Fruit fly (Drosophila melanogaster): ENCODE results near the gene unc-13-4A.

Gene unc-13-4A

DNA sequence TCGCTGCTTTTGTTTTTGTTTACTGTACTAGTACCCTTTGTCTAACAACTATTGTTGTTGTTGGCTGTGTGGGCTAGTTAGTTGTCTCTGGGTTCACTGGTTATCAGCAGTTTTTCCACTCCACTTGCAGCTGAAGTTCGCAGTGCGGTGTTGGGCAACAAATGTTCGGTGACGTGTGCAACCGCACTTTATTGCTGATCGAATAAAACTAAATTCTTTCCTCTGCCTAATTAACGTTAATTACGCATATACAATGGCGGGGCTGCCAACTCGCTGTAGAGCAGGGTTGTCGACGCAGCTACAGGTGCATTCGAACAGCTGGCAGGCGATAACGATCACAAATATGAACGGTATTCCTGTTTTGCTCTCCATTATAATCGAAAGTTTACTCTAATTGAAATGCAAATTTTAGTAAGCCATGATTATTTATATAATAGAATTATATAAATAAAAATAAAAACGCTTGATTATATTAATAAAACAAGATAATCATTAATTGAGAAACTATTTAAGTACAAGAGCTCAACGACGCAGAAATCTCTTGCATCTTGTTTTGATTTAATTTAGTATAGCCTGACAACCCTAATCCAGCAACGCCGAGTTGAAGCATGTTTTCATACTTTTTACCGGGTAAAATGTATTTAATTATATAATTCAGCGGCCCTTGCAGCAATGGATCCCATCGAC lies 16.0 kb upstream of the unc-13-4A start, which contains the start of the genes mrva, CG42307 and mus312 (continued):
- TF ChIP-seq CG1792 (GFP tag; optimal IDR thresholded peaks at IDR 0.05) = peak; percentile 28
- no peak; the same call in 1 of the 2 replicates for TF ChIP-seq hbn (GFP tag; IDR thresholded peaks at IDR 0.05; ENCODE audit: partially characterized antibody)
- TF ChIP-seq caup (GFP tag; optimal IDR thresholded peaks at IDR 0.05; ENCODE audit: severe bottlenecking) = peak; percentile 75
- TF ChIP-seq CG17829 (tag; optimal IDR thresholded peaks at IDR 0.05) = peak; percentile 95
- TF ChIP-seq Max (GFP tag; optimal IDR thresholded peaks at IDR 0.05) = peak; percentile 71
- peak; percentile 23 for TF ChIP-seq CG17186 (GFP tag; optimal IDR thresholded peaks at IDR 0.05)
- peak; percentile 95 for TF ChIP-seq YL-1 (GFP tag; optimal IDR thresholded peaks at IDR 0.05)
- TF ChIP-seq jumu (GFP tag; optimal IDR thresholded peaks at IDR 0.05) = peak; percentile 1
- TF ChIP-seq CG2120 (GFP tag; optimal IDR thresholded peaks at IDR 0.05) = peak; percentile 75
- TF ChIP-seq CG17612 (GFP tag; IDR thresholded peaks at IDR 0.05) = no peak
- TF ChIP-seq hb (GFP tag; IDR thresholded peaks at IDR 0.05; ENCODE audit: partially characterized antibody) = no peak
- no peak for TF ChIP-seq CG10565 (GFP tag; optimal IDR thresholded peaks at IDR 0.05)
- TF ChIP-seq Fer3 (tag; optimal IDR thresholded peaks at IDR 0.05) = peak; percentile 91
- TF ChIP-seq CG8388 (GFP tag; optimal IDR thresholded peaks at IDR 0.05) = peak; percentile 88
- TF ChIP-seq ham (GFP tag; IDR thresholded peaks at IDR 0.05) = no peak
- TF ChIP-seq CG32532 (GFP tag; IDR thresholded peaks at IDR 0.05) = peak; percentile 91
- peak; percentile 87 for TF ChIP-seq CG32767 (GFP tag; IDR thresholded peaks at IDR 0.05)
- no peak for TF ChIP-seq crc (GFP tag; optimal IDR thresholded peaks at IDR 0.05)
- peak; percentile 79 for TF ChIP-seq al (GFP tag; IDR thresholded peaks at IDR 0.05)
- peak; percentile 94 for TF ChIP-seq PHDP (tag; optimal IDR thresholded peaks at IDR 0.05)
- no peak for TF ChIP-seq CG2678 (tag; optimal IDR thresholded peaks at IDR 0.05)
- peak; percentile 49 for TF ChIP-seq CG3065 (GFP tag; optimal IDR thresholded peaks at IDR 0.05)
- TF ChIP-seq sima (GFP tag; optimal IDR thresholded peaks at IDR 0.05) = no peak
- peak; percentile 24 for TF ChIP-seq pb (GFP tag; optimal IDR thresholded peaks at IDR 0.05)
- TF ChIP-seq twi (tag; optimal IDR thresholded peaks at IDR 0.05) = peak; percentile 91
- TF ChIP-seq CG14014 (GFP tag; IDR thresholded peaks at IDR 0.05) = peak; percentile 89
- TF ChIP-seq CG9932 (GFP tag; IDR thresholded peaks at IDR 0.05) = peak; percentile 92
- TF ChIP-seq lmd (GFP tag; IDR thresholded peaks at IDR 0.05) = peak; percentile 82
- TF ChIP-seq Awh (GFP tag; IDR thresholded peaks at IDR 0.05) = peak; percentile 73
- TF ChIP-seq CG10543 (GFP tag; optimal IDR thresholded peaks at IDR 0.05) = peak; percentile 96
- TF ChIP-seq CTCF (GFP tag; optimal IDR thresholded peaks at IDR 0.05) = peak; percentile 4
- no peak for TF ChIP-seq fru (optimal IDR thresholded peaks at IDR 0.05)
- peak; percentile 85 for TF ChIP-seq Meics (GFP tag; optimal IDR thresholded peaks at IDR 0.05)
- peak; percentile 63 for TF ChIP-seq croc (GFP tag; conservative IDR thresholded peaks at IDR 0.05)
- TF ChIP-seq TFAM (GFP tag; optimal IDR thresholded peaks at IDR 0.05) = no peak
- TF ChIP-seq CG9797 (GFP tag; optimal IDR thresholded peaks at IDR 0.05) = peak; percentile 36
- peak; percentile 83 for TF ChIP-seq CG11695 (GFP tag; IDR thresholded peaks at IDR 0.05)
- peak; percentile 41 for TF ChIP-seq CG7271 (tag; optimal IDR thresholded peaks at IDR 0.05)
- peak; percentile 8 for TF ChIP-seq CG12744 (GFP tag; optimal IDR thresholded peaks at IDR 0.05)
- no peak for TF ChIP-seq Mes4 (GFP tag; optimal IDR thresholded peaks at IDR 0.05)
- peak; percentile 91 for TF ChIP-seq grn (GFP tag; optimal IDR thresholded peaks at IDR 0.05)
- TF ChIP-seq Neu2 (GFP tag; optimal IDR thresholded peaks at IDR 0.05; ENCODE audit: borderline replicate concordance) = no peak
- peak; percentile 30 for TF ChIP-seq kni (GFP tag; optimal IDR thresholded peaks at IDR 0.05)
- TF ChIP-seq vvl (GFP tag; IDR thresholded peaks at IDR 0.05) = peak; percentile 92
- TF ChIP-seq rib (GFP tag; IDR thresholded peaks at IDR 0.05) = peak; percentile 46
- peak; percentile 79 for TF ChIP-seq CG7357 (GFP tag; IDR thresholded peaks at IDR 0.05)
- TF ChIP-seq CG11696 (GFP tag; IDR thresholded peaks at IDR 0.05) = peak; percentile 52; the same call in 1 of the 2 replicates
- no peak for TF ChIP-seq vnd (GFP tag; IDR thresholded peaks at IDR 0.05; ENCODE audit: partially characterized antibody)
- TF ChIP-seq CG9817 (tag; optimal IDR thresholded peaks at IDR 0.05) = peak; percentile 94
- TF ChIP-seq sug (tag; optimal IDR thresholded peaks at IDR 0.05) = peak; percentile 93
- TF ChIP-seq Hmr (GFP tag; optimal IDR thresholded peaks at IDR 0.05) = no peak
